Fruit fly (Drosophila melanogaster): Measurements from ENCODE around the gene Gba1a.

Gba1a gene

DNA sequence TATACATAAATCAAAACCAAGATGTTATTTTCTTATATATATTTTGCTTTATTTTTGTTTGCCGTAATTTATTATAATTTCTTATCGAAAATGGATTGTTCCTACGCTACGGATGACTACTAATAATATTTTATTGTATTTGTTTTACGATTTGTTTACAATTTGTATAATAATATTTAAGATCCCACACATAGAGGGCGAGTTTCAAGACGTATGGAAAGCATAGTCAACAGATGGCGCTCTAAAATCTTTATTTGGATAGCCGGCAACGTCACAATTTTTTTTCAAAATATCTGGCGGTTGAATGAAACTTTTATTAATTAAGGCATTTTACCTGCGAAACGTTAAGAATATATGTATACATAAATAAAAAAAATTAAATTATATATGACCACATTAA lies 21.5 kb downstream of the Gba1a start (continued):
- TF ChIP-seq pan (optimal IDR thresholded peaks at IDR 0.05) (no peak), pan (GFP tag; optimal IDR thresholded peaks at IDR 0.05 in 1 of 2, IDR thresholded peaks at IDR 0.05 in 1 of 2) (peak in 1 of 2 experiments; percentile 27), CG12236 (GFP tag; optimal IDR thresholded peaks at IDR 0.05) (no peak), rib (GFP tag; IDR thresholded peaks at IDR 0.05) (no peak), CG10209 (GFP tag; optimal IDR thresholded peaks at IDR 0.05) (no peak), grn (GFP tag; optimal IDR thresholded peaks at IDR 0.05) (no peak), nau (GFP tag; optimal IDR thresholded peaks at IDR 0.05) (no peak), jigr1 (GFP tag; IDR thresholded peaks at IDR 0.05) (peak; percentile 48; the same call in 1 of the 3 replicates), CkIIα-i1 (GFP tag; IDR thresholded peaks at IDR 0.05) (no peak), CG16779 (GFP tag; IDR thresholded peaks at IDR 0.05) (no peak), CoRest (tag; optimal IDR thresholded peaks at IDR 0.05) (peak; percentile 70), BEAF-32 (GFP tag; optimal IDR thresholded peaks at IDR 0.05) (peak; percentile 2), jumu (GFP tag; optimal IDR thresholded peaks at IDR 0.05) (no peak), cato (GFP tag; optimal IDR thresholded peaks at IDR 0.05; ENCODE audit: borderline replicate concordance) (no peak), Elba2 (GFP tag; optimal IDR thresholded peaks at IDR 0.05) (no peak), CG14860 (GFP tag; IDR thresholded peaks at IDR 0.05; ENCODE audit: partially characterized antibody) (no peak), CG12391 (tag; optimal IDR thresholded peaks at IDR 0.05) (peak; percentile 43), CG10979 (tag; optimal IDR thresholded peaks at IDR 0.05) (peak; percentile 24), CG3838 (GFP tag; optimal IDR thresholded peaks at IDR 0.05) (no peak), lbe (GFP tag; optimal IDR thresholded peaks at IDR 0.05) (peak; percentile 15), Ravus (GFP tag; IDR thresholded peaks at IDR 0.05) (no peak), CG12299 (tag; optimal IDR thresholded peaks at IDR 0.05) (no peak), CG14965 (GFP tag; optimal IDR thresholded peaks at IDR 0.05; ENCODE audit: borderline replicate concordance) (no peak), CG7928 (GFP tag; optimal IDR thresholded peaks at IDR 0.05) (no peak), Atf6 (GFP tag; IDR thresholded peaks at IDR 0.05) (no peak), CG16815 (GFP tag; optimal IDR thresholded peaks at IDR 0.05) (no peak), Antp (GFP tag; optimal IDR thresholded peaks at IDR 0.05) (no peak), CG17361 (GFP tag; IDR thresholded peaks at IDR 0.05) (peak; percentile 29; the same call in 1 of the 3 replicates), Hmx (GFP tag; optimal IDR thresholded peaks at IDR 0.05) (no peak), Lim3 (GFP tag; IDR thresholded peaks at IDR 0.05) (no peak), toy (GFP tag; IDR thresholded peaks at IDR 0.05) (no peak), sc (optimal IDR thresholded peaks at IDR 0.05) (no peak), sc (GFP tag; optimal IDR thresholded peaks at IDR 0.05) (no peak), CG7839 (tag; optimal IDR thresholded peaks at IDR 0.05) (peak; percentile 35), sens (GFP tag) (no peak), CG30020 (tag; optimal IDR thresholded peaks at IDR 0.05) (no peak), CG15479 (GFP tag; optimal IDR thresholded peaks at IDR 0.05) (no peak), wek (GFP tag; optimal IDR thresholded peaks at IDR 0.05) (no peak), CG12104 (GFP tag; optimal IDR thresholded peaks at IDR 0.05) (no peak), PHDP (tag; optimal IDR thresholded peaks at IDR 0.05) (peak; percentile 64), CG17359 (tag; optimal IDR thresholded peaks at IDR 0.05) (peak; percentile 14), CG7987 (GFP tag; optimal IDR thresholded peaks at IDR 0.05) (peak; percentile 34), br (optimal IDR thresholded peaks at IDR 0.05) (no peak), CG8290 (GFP tag; optimal IDR thresholded peaks at IDR 0.05) (peak; percentile 6), CG8290 (tag; optimal IDR thresholded peaks at IDR 0.05) (peak in 1 of 2 experiments; percentile 46), Stat92E (GFP tag; optimal IDR thresholded peaks at IDR 0.05) (no peak), klu (GFP tag; IDR thresholded peaks at IDR 0.05) (no peak), tgo (GFP tag; IDR thresholded peaks at IDR 0.05) (no peak), CG3847 (GFP tag; IDR thresholded peaks at IDR 0.05) (peak; percentile 65), CG15514 (GFP tag; optimal IDR thresholded peaks at IDR 0.05) (peak; percentile 34), hkb (optimal IDR thresholded peaks at IDR 0.05) (no peak), hkb (GFP tag; IDR thresholded peaks at IDR 0.05) (no peak), gsb (GFP tag; IDR thresholded peaks at IDR 0.05) (no peak)
